Fruit fly (Drosophila melanogaster): ENCODE measurements around the gene CG7251.

Gene CG7251

DNA sequence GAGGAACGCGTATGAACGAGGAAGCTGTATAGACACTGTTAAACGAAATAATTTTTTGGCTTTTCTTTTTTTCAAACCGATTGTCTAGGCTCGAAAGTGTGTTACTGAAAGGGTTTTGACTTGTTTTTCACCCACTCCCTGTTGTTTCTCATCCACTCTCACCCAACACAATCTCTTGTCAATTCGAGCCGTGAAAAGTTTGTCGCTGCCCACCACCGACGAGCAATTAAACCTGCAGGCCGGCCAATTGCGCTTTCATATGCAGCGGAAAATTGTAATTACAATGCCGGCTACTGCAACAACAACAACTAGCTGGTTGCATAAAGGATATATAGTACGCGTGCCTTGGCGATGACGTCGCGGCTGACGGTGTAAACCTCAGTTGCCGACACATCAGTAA, at the start of gene CG7251:
CG7251 (minus strand) TSS at position 101 of the 400 bp plus-strand sequence.
- TF ChIP-seq Adf1 (GFP tag; IDR thresholded peaks at IDR 0.05) = no peak

DNA sequence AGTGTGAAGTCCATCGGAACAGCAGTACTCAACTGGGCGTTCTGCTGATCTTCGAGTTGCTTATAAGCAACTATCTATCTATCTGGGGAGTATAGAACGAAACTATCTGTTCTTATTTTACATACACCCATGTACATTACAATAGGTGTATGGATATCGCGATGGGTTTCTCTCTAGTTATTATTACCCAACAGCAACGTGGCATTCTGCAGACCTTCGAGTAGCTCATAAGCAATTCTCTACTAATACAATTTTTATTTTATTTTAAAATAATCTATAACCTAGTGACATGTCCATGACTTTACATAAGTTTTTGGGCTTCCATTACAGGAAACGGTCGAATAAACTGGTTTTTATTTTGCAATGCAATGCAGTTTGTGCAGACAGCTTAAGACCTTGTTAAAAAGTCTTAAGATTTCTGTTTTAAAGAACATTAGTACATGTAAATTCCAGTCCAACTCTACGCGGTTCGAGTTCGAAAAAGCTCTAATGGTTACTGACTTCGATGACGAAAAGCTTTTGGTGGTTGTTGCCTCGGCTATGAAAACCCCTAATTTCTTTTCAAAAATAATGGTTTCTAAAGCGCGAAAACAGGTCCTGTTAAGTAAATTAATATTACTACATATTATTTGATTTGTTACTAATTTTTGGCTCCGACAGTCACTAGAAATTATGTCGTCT, 35.7 kb upstream of the CG7251 start, which contains the start of gene Cyp6a16:
Cyp6a16 (minus strand) TSS at position 36 of the 681 bp plus-strand sequence.
- peak; percentile 79 for TF ChIP-seq CTCF (GFP tag; optimal IDR thresholded peaks at IDR 0.05)
- TF ChIP-seq CG12299 (tag; optimal IDR thresholded peaks at IDR 0.05) = no peak
- 0 out of 3 replicates have a peak, but pooled peaks have one; percentile 28 for TF ChIP-seq z (GFP tag; IDR thresholded peaks at IDR 0.05)
- TF ChIP-seq pita (GFP tag; optimal IDR thresholded peaks at IDR 0.05) = peak; percentile 57
- 0 out of 2 replicates have a peak, but pooled peaks have one; percentile 43 for TF ChIP-seq CG11696 (GFP tag; IDR thresholded peaks at IDR 0.05)
- no peak for TF ChIP-seq luna (GFP tag; optimal IDR thresholded peaks at IDR 0.05)
- TF ChIP-seq nom (GFP tag; optimal IDR thresholded peaks at IDR 0.05) = peak; percentile 35
- TF ChIP-seq CoRest (tag; optimal IDR thresholded peaks at IDR 0.05) = no peak
- peak; percentile 3 for TF ChIP-seq stwl (tag; optimal IDR thresholded peaks at IDR 0.05)
- peak; percentile 74 for TF ChIP-seq E2f2 (GFP tag; IDR thresholded peaks at IDR 0.05)
- peak; percentile 42; the same call in 1 of the 2 replicates for TF ChIP-seq CG42726 (GFP tag; IDR thresholded peaks at IDR 0.05; ENCODE audit: partially characterized antibody)
- peak; percentile 34 for TF ChIP-seq CG2712 (tag; optimal IDR thresholded peaks at IDR 0.05)
- no peak for TF ChIP-seq fu2 (GFP tag; optimal IDR thresholded peaks at IDR 0.05)
- 0 out of 2 replicates have a peak, but pooled peaks have one; percentile 33 for TF ChIP-seq amos (GFP tag; IDR thresholded peaks at IDR 0.05; ENCODE audit: partially characterized antibody)
- no peak for TF ChIP-seq pan (optimal IDR thresholded peaks at IDR 0.05)
- no peak for TF ChIP-seq pan (GFP tag; optimal IDR thresholded peaks at IDR 0.05 in 1 of 2, IDR thresholded peaks at IDR 0.05 in 1 of 2)
- no peak for TF ChIP-seq cad (GFP tag; optimal IDR thresholded peaks at IDR 0.05)
- TF ChIP-seq Dp (GFP tag; optimal IDR thresholded peaks at IDR 0.05) = peak; percentile 75
- peak; percentile 51; the same call in 1 of the 3 replicates for TF ChIP-seq Opbp (GFP tag; IDR thresholded peaks at IDR 0.05; ENCODE audit: partially characterized antibody)
- TF ChIP-seq pros (GFP tag; optimal IDR thresholded peaks at IDR 0.05) = peak; percentile 57
- TF ChIP-seq phol (tag; optimal IDR thresholded peaks at IDR 0.05) = peak; percentile 1
- TF ChIP-seq sens (GFP tag) = peak; percentile 78
- peak; percentile 84 for TF ChIP-seq Drgx (GFP tag; IDR thresholded peaks at IDR 0.05)

DNA sequence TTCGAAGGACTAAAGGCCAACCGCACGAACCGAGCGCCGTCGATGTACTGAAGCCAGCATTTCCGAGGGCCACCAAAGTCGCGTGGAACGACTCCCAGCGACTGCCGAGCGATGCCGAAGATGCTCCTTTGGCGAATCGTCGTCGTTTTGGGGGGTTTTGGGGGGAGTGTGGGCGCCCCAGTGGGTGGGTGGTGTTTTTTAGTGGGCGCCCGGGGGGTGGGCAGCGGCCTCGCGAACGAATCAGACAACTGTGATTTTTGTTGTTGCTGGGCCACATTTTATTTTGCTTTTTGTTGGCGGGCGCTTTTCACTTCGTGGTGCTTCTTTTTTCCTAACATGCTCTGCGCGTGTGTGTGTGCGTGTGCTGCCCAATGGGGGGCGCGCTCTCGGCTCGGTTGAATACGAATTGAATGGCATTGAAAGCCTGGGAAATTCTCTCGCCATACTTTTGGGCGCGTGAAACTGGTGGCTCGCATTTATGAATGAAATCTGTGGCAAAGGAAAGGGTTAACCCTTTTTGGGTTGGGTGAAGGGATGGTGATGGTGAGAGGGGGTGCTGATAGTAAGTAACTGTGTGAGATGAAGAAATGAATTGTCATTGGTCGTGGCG, 29.8 kb upstream of the CG7251 start, which contains the start of gene DIP-eta:
DIP-eta (minus strand) TSS at position 51 of the 610 bp plus-strand sequence.
- no peak for TF ChIP-seq CG8290 (GFP tag; optimal IDR thresholded peaks at IDR 0.05)
- TF ChIP-seq CG8290 (tag; optimal IDR thresholded peaks at IDR 0.05) = no peak
- no peak for TF ChIP-seq HLH4C (GFP tag; IDR thresholded peaks at IDR 0.05; ENCODE audit: partially characterized antibody)
- no peak for TF ChIP-seq CG4820 (GFP tag; optimal IDR thresholded peaks at IDR 0.05)
- TF ChIP-seq CG2202 (tag; optimal IDR thresholded peaks at IDR 0.05) = no peak
- no peak for TF ChIP-seq CG17568 (GFP tag; optimal IDR thresholded peaks at IDR 0.05)
- TF ChIP-seq Deaf1 (tag; optimal IDR thresholded peaks at IDR 0.05) = peak; percentile 98
- TF ChIP-seq sqz (GFP tag; optimal IDR thresholded peaks at IDR 0.05) = no peak
- TF ChIP-seq Hr51 (GFP tag; optimal IDR thresholded peaks at IDR 0.05) = no peak
- TF ChIP-seq CG6689 (GFP tag; IDR thresholded peaks at IDR 0.05) = no peak
- TF ChIP-seq Lpt (GFP tag; optimal IDR thresholded peaks at IDR 0.05) = no peak
- TF ChIP-seq CG15601 (tag; optimal IDR thresholded peaks at IDR 0.05) = peak; percentile 99
- TF ChIP-seq bbx (GFP tag; IDR thresholded peaks at IDR 0.05; ENCODE audit: partially characterized antibody) = no peak
- TF ChIP-seq cg (GFP tag; optimal IDR thresholded peaks at IDR 0.05) = peak; percentile 12
- no peak for TF ChIP-seq Hmx (GFP tag; optimal IDR thresholded peaks at IDR 0.05)
- TF ChIP-seq Dbx (GFP tag; IDR thresholded peaks at IDR 0.05) = no peak
- peak; percentile 49 for TF ChIP-seq crol (GFP tag; IDR thresholded peaks at IDR 0.05)
- TF ChIP-seq Drgx (GFP tag; IDR thresholded peaks at IDR 0.05) = peak; percentile 68
- TF ChIP-seq CG3065 (GFP tag; optimal IDR thresholded peaks at IDR 0.05) = no peak
- no peak for TF ChIP-seq bsh (GFP tag; optimal IDR thresholded peaks at IDR 0.05)
- TF ChIP-seq CG8765 (GFP tag; IDR thresholded peaks at IDR 0.05) = 0 out of 2 replicates have a peak, but pooled peaks have one; percentile 17
- TF ChIP-seq CG10979 (tag; optimal IDR thresholded peaks at IDR 0.05) = no peak
- peak; percentile 98 for TF ChIP-seq Nf-YC (tag; optimal IDR thresholded peaks at IDR 0.05)
- TF ChIP-seq Xbp1 (GFP tag; optimal IDR thresholded peaks at IDR 0.05) = no peak
